Worm (Caenorhabditis elegans) whole organism, L1 larva: ENCODE results near the gene K12H6.6.

Experiments used
- C16A3.4 ChIP-seq: fragments of 150-350 bp; optimal IDR thresholded peaks from 2 replicates; lab custom pipeline; 2014; ENCODE audit warnings: missing biosample characterization, missing genetic modification characterization
- C34B4.2 ChIP-seq: sonication (generic microtip); optimal IDR thresholded peaks from 2 replicates; lab custom pipeline; 2017; ENCODE audit warnings: mild to moderate bottlenecking, missing genetic modification characterization, missing compliant biosample characterization
- F16B12.6 ChIP-seq: fragments of 150-350 bp; optimal IDR thresholded peaks from 2 replicates; lab custom pipeline; 2014; ENCODE audit warnings: missing biosample characterization, missing genetic modification characterization
- Y116A8C.19 ChIP-seq: sonication (generic microtip); optimal IDR thresholded peaks from 2 replicates; lab custom pipeline; 2016; ENCODE audit warnings: missing compliant biosample characterization, missing genetic modification characterization, borderline replicate concordance
- aha-1 ChIP-seq: fragments of 150-350 bp; optimal IDR thresholded peaks from 2 replicates; lab custom pipeline; 2014; ENCODE audit warnings: missing biosample characterization, missing genetic modification characterization
- blmp-1 ChIP-seq: fragments of 150-350 bp; optimal IDR thresholded peaks from 2 replicates; lab custom pipeline; 2014; ENCODE audit warnings: missing biosample characterization, missing genetic modification characterization
- ceh-82 ChIP-seq, 3 experiments: fragments of 150-350 bp in 1 of 3; sonication (generic microtip) in 2 of 3; optimal IDR thresholded peaks; 2 replicates each; lab custom pipeline; 2014 to 2017; ENCODE audit warnings: missing biosample characterization in 3 of 3, missing genetic modification characterization in 3 of 3
- ceh-88 ChIP-seq: fragments of 200-800 bp; sonication (Bioruptor generic); IDR thresholded peaks from 2 replicates; pipeline ENCODE4 v1.3.6; 2022; ENCODE audit warnings: missing genetic modification characterization, missing compliant biosample characterization
- ceh-90 ChIP-seq: sonication (generic microtip); optimal IDR thresholded peaks from 2 replicates; lab custom pipeline; 2016; ENCODE audit warnings: missing genetic modification characterization, missing compliant biosample characterization
- ces-1 ChIP-seq: fragments of 150-350 bp; optimal IDR thresholded peaks from 2 replicates; lab custom pipeline; 2014; ENCODE audit warnings: missing biosample characterization, missing genetic modification reagents, missing genetic modification characterization
- dsc-1 ChIP-seq: sonication (generic microtip); optimal IDR thresholded peaks from 2 replicates; lab custom pipeline; 2016; ENCODE audit warnings: mild to moderate bottlenecking, missing genetic modification characterization, missing compliant biosample characterization
- efl-3 ChIP-seq: fragments of 200-800 bp; sonication (Bioruptor generic); optimal IDR thresholded peaks from 2 replicates; lab custom pipeline; 2018; ENCODE audit warnings: mild to moderate bottlenecking, missing genetic modification characterization, missing compliant biosample characterization
- egl-13 ChIP-seq: sonication (generic microtip); optimal IDR thresholded peaks from 2 replicates; lab custom pipeline; 2016; ENCODE audit warnings: missing genotype, missing genetic modification reagents, missing genetic modification characterization, missing compliant biosample characterization
- egl-27 ChIP-seq, 2 experiments: fragments of 150-350 bp in 1 of 2; sonication (generic microtip); optimal IDR thresholded peaks; 3 replicates each; lab custom pipeline; 2017 to 2018; ENCODE audit warnings: missing biosample characterization in 2 of 2, missing genetic modification characterization in 2 of 2, missing genetic modification reagents in 2 of 2
- ets-5 ChIP-seq: fragments of 200-800 bp; sonication (Bioruptor generic); IDR thresholded peaks from 2 replicates; pipeline ENCODE4 v1.3.6; 2022; ENCODE audit warnings: missing genetic modification characterization, missing compliant biosample characterization
- fkh-4 ChIP-seq: sonication (generic microtip); optimal IDR thresholded peaks from 2 replicates; lab custom pipeline; 2016; ENCODE audit warnings: missing compliant biosample characterization, missing genetic modification characterization, borderline replicate concordance
- hlh-17 ChIP-seq: fragments of 200-800 bp; sonication (Bioruptor generic); optimal IDR thresholded peaks from 2 replicates; lab custom pipeline; 2018; ENCODE audit warnings: missing genetic modification characterization, mild to moderate bottlenecking, missing compliant biosample characterization, moderate library complexity, borderline replicate concordance
- hpl-2 ChIP-seq: fragments of 150-350 bp; optimal IDR thresholded peaks from 2 replicates; lab custom pipeline; 2014; ENCODE audit warnings: missing biosample characterization, missing genetic modification reagents, missing genetic modification characterization
- lin-13 ChIP-seq: fragments of 150-350 bp; optimal IDR thresholded peaks from 2 replicates; lab custom pipeline; 2014; ENCODE audit warnings: missing biosample characterization, missing genetic modification reagents, missing genetic modification characterization
- lin-15B ChIP-seq: fragments of 150-350 bp; sonication (generic microtip); optimal IDR thresholded peaks from 3 replicates; lab custom pipeline; 2014; ENCODE audit warnings: missing biosample characterization, missing genetic modification characterization
- lin-35 ChIP-seq, 2 experiments: fragments of 150-350 bp; optimal IDR thresholded peaks; 2 replicates each; lab custom pipeline; 2014; ENCODE audit warnings: missing biosample characterization in 2 of 2, missing genetic modification characterization in 2 of 2, missing genetic modification reagents in 2 of 2
- lin-39 ChIP-seq: fragments of 150-350 bp; optimal IDR thresholded peaks from 2 replicates; lab custom pipeline; 2014; ENCODE audit warnings: missing biosample characterization, missing genetic modification reagents, missing genetic modification characterization
- lsy-2 ChIP-seq, 2 experiments: fragments of 150-350 bp; optimal IDR thresholded peaks; 2 replicates each; lab custom pipeline; 2014; ENCODE audit warnings: missing biosample characterization in 2 of 2, missing genetic modification characterization in 2 of 2
- mep-1 ChIP-seq: fragments of 150-350 bp; optimal IDR thresholded peaks from 2 replicates; lab custom pipeline; 2014; ENCODE audit warnings: missing biosample characterization, missing genetic modification characterization
- nhr-11 ChIP-seq: fragments of 150-350 bp; optimal IDR thresholded peaks from 2 replicates; lab custom pipeline; 2014; ENCODE audit warnings: missing biosample characterization, missing genetic modification characterization
- nhr-12 ChIP-seq: sonication (generic microtip); optimal IDR thresholded peaks from 2 replicates; lab custom pipeline; 2017; ENCODE audit warnings: missing biosample characterization, missing genetic modification characterization
- nhr-20 ChIP-seq: sonication (generic microtip); optimal IDR thresholded peaks from 2 replicates; lab custom pipeline; 2016; ENCODE audit warnings: mild to moderate bottlenecking, missing genetic modification characterization, missing compliant biosample characterization
- nhr-237 ChIP-seq: fragments of 150-350 bp; optimal IDR thresholded peaks from 2 replicates; lab custom pipeline; 2014; ENCODE audit warnings: missing biosample characterization, missing genetic modification characterization
- nhr-28 ChIP-seq: fragments of 150-350 bp; optimal IDR thresholded peaks from 2 replicates; lab custom pipeline; 2014; ENCODE audit warnings: missing biosample characterization, missing genetic modification characterization
- nhr-47 ChIP-seq: sonication (generic microtip); optimal IDR thresholded peaks from 2 replicates; lab custom pipeline; 2016; ENCODE audit warnings: mild to moderate bottlenecking, missing genetic modification characterization, moderate library complexity, missing compliant biosample characterization
- nhr-76 ChIP-seq: sonication (generic microtip); optimal IDR thresholded peaks from 2 replicates; lab custom pipeline; 2017; ENCODE audit warnings: missing biosample characterization, missing genetic modification characterization
- nhr-77 ChIP-seq: fragments of 150-350 bp; optimal IDR thresholded peaks from 2 replicates; lab custom pipeline; 2014; ENCODE audit warnings: missing biosample characterization, missing genetic modification characterization
- nhr-85 ChIP-seq: sonication (generic microtip); peaks from one replicate; lab custom pipeline; 2016; ENCODE audit warnings: missing genetic modification characterization, inconsistent platforms, missing compliant biosample characterization
- pag-3 ChIP-seq: sonication (generic microtip); optimal IDR thresholded peaks from 2 replicates; lab custom pipeline; 2017; ENCODE audit warnings: missing genetic modification characterization, mild to moderate bottlenecking, missing compliant biosample characterization, antibody characterized with exemption, borderline replicate concordance; ENCODE audit not compliant: insufficient read depth
- pax-3 ChIP-seq: fragments of 200-800 bp; sonication (Bioruptor generic); optimal IDR thresholded peaks from 2 replicates; lab custom pipeline; 2018; ENCODE audit warnings: mild to moderate bottlenecking, missing genetic modification characterization, moderate library complexity, missing compliant biosample characterization
- pqm-1 ChIP-seq: sonication (generic microtip); optimal IDR thresholded peaks from 3 replicates; lab custom pipeline; 2017; ENCODE audit warnings: missing biosample characterization, missing genetic modification characterization
- rnt-1 ChIP-seq: sonication (generic microtip); optimal IDR thresholded peaks from 2 replicates; lab custom pipeline; 2016; ENCODE audit warnings: mild to moderate bottlenecking, missing genetic modification characterization, moderate library complexity, missing compliant biosample characterization
- snpc-4 ChIP-seq: fragments of 150-350 bp; optimal IDR thresholded peaks from 2 replicates; lab custom pipeline; 2014; ENCODE audit warnings: missing biosample characterization, missing genetic modification characterization
- sptf-1 ChIP-seq: fragments of 150-350 bp; optimal IDR thresholded peaks from 2 replicates; lab custom pipeline; 2014; ENCODE audit warnings: missing biosample characterization, missing genetic modification characterization
- unc-30 ChIP-seq: sonication (generic microtip); optimal IDR thresholded peaks from 2 replicates; lab custom pipeline; 2017; ENCODE audit warnings: missing biosample characterization, missing genetic modification characterization
- xbp-1 ChIP-seq: sonication (generic microtip); optimal IDR thresholded peaks from 2 replicates; lab custom pipeline; 2016; ENCODE audit warnings: missing genetic modification characterization, missing compliant biosample characterization
- zip-4 ChIP-seq: fragments of 200-800 bp; sonication (Bioruptor generic); optimal IDR thresholded peaks from 2 replicates; lab custom pipeline; 2018; ENCODE audit warnings: mild to moderate bottlenecking, missing genetic modification characterization, moderate library complexity, missing compliant biosample characterization

Gene K12H6.6

ce11 chrII:2824169-2824568, 6.9 kb downstream of the K12H6.6 start, which contains the start of the genes K12H6.4 and K12H6.9:
K12H6.4 (minus strand) TSS chrII:2824269.
K12H6.9 (plus strand) TSS chrII:2824404.
- TF ChIP-seq pqm-1 (tag; lab: Kevin White, UChicago) (no peak), nhr-85 (no peak), ces-1 (GFP tag; lab: Kevin White, UChicago) (no peak), nhr-11 (tag; lab: Kevin White, UChicago) (no peak), snpc-4 (tag; lab: Kevin White, UChicago) (no peak), pag-3 (tag; lab: Kevin White, UChicago) (no peak), ceh-82 (tag; optimal IDR thresholded peaks at IDR 0.05; lab: Kevin White, UChicago) (no peak), xbp-1 (no peak), zip-4 (GFP tag; lab: Kevin White, UChicago) (no peak), sptf-1 (tag; lab: Kevin White, UChicago) (no peak), unc-30 (tag; lab: Kevin White, UChicago) (no peak), nhr-76 (tag; lab: Kevin White, UChicago) (no peak)

ce11 chrII:2822435-2822920, 8.6 kb downstream of the K12H6.6 start, which contains the start of the genes fut-4 and K12H6.10:
fut-4 (minus strand) TSS chrII:2822535.
K12H6.10 (plus strand) TSS chrII:2822870.
- no peak for TF ChIP-seq egl-13
- TF ChIP-seq ceh-90 (tag; lab: Kevin White, UChicago): no peak
- no peak for TF ChIP-seq aha-1 (tag; lab: Kevin White, UChicago)
- TF ChIP-seq C34B4.2 (tag; lab: Kevin White, UChicago): no peak
- TF ChIP-seq nhr-20 (tag; lab: Kevin White, UChicago): no peak
- TF ChIP-seq nhr-77 (tag; lab: Kevin White, UChicago): no peak
- no peak for TF ChIP-seq pqm-1 (tag; lab: Kevin White, UChicago)
- TF ChIP-seq lin-13 (GFP tag; lab: Kevin White, UChicago): no peak
- TF ChIP-seq xbp-1: no peak
- no peak for TF ChIP-seq mep-1 (tag; lab: Kevin White, UChicago)
- TF ChIP-seq rnt-1: no peak
- TF ChIP-seq F16B12.6: no peak
- TF ChIP-seq C16A3.4: no peak
- TF ChIP-seq efl-3 (GFP tag; lab: Kevin White, UChicago): no peak
- TF ChIP-seq nhr-12: no peak
- TF ChIP-seq nhr-28 (tag; lab: Kevin White, UChicago): no peak
- no peak for TF ChIP-seq pax-3 (tag; lab: Kevin White, UChicago)
- TF ChIP-seq Y116A8C.19 (tag; lab: Kevin White, UChicago): no peak
- no peak for TF ChIP-seq nhr-47

ce11 chrII:2816676-2817075, 14.4 kb downstream of the K12H6.6 start, which contains the start of gene set-13:
set-13 (plus strand) TSS chrII:2816976.
- TF ChIP-seq zip-4 (GFP tag; lab: Kevin White, UChicago): no peak
- TF ChIP-seq egl-27 (tag; optimal IDR thresholded peaks at IDR 0.05; lab: Kevin White, UChicago): no peak
- no peak for TF ChIP-seq ceh-88
- no peak for TF ChIP-seq lsy-2 (tag; optimal IDR thresholded peaks at IDR 0.05; lab: Kevin White, UChicago)
- TF ChIP-seq F16B12.6: no peak
- TF ChIP-seq nhr-28 (tag; lab: Kevin White, UChicago): no peak
- TF ChIP-seq nhr-237 (tag; lab: Kevin White, UChicago): no peak
- no peak for TF ChIP-seq lin-15B
- TF ChIP-seq hlh-17 (GFP tag; lab: Kevin White, UChicago): no peak
- no peak for TF ChIP-seq dsc-1 (tag; lab: Kevin White, UChicago)
- no peak for TF ChIP-seq blmp-1 (tag; lab: Kevin White, UChicago)
- no peak for TF ChIP-seq lin-39
- TF ChIP-seq fkh-4 (tag; lab: Kevin White, UChicago): no peak
- TF ChIP-seq nhr-47: no peak
- no peak for TF ChIP-seq ets-5 (GFP tag; lab: Robert Waterston, UW)
- no peak for TF ChIP-seq ceh-90 (tag; lab: Kevin White, UChicago)
- TF ChIP-seq lin-35 (GFP tag; optimal IDR thresholded peaks at IDR 0.05; lab: Kevin White, UChicago): no peak
- TF ChIP-seq hpl-2 (GFP tag; lab: Kevin White, UChicago): no peak
